Fruit fly (Drosophila melanogaster): ENCODE data around the gene Pp4-19C.

DNA sequence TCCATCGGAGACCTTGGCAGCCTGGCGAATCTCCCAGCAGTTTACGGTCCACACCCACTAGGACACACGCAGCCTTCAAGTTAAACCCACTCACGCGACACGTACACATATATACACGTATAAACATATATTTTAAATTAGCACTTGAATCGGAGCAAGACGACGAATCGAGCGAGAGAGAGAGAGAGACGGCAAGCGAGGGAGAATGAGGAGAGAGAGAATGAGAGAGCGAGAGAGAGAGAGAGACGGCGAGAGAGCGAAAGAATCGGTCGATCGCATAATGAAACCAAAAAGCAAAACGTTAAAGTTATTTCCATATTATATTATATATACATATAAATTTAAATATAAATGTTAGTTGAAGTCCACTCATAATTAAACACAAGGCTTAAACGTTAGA lies 12.2 kb downstream of the Pp4-19C start:
- TF ChIP-seq insv (optimal IDR thresholded peaks at IDR 0.05) = no peak
- no peak for TF ChIP-seq psq (optimal IDR thresholded peaks at IDR 0.05)
- no peak for TF ChIP-seq Sin3A (optimal IDR thresholded peaks at IDR 0.05)
- TF ChIP-seq ttk (optimal IDR thresholded peaks at IDR 0.05) = no peak
